Fruit fly (Drosophila melanogaster): ENCODE results near the gene Clic.
A peak's percentile ranks its signal among the peaks of the same experiment; 100 is the strongest.

The Clic gene

dm6 chrX:13817418-13818171 lies 4.5 kb downstream of the Clic start (continued):
- no peak for TF ChIP-seq CG16813 (GFP tag; IDR thresholded peaks at IDR 0.05; ENCODE audit: partially characterized antibody)
- peak; percentile 10 for TF ChIP-seq az2 (GFP tag; optimal IDR thresholded peaks at IDR 0.05)
- TF ChIP-seq CG14667 (GFP tag; IDR thresholded peaks at IDR 0.05): no peak
- TF ChIP-seq CG12744 (GFP tag; optimal IDR thresholded peaks at IDR 0.05): peak; percentile 26
- TF ChIP-seq CG6813 (GFP tag; optimal IDR thresholded peaks at IDR 0.05): no peak
- TF ChIP-seq CG18764 (GFP tag; optimal IDR thresholded peaks at IDR 0.05): no peak
- no peak for TF ChIP-seq CG1792 (GFP tag; optimal IDR thresholded peaks at IDR 0.05)
- 0 out of 2 replicates have a peak, but pooled peaks have one; percentile 25 for TF ChIP-seq Taf1 (GFP tag; IDR thresholded peaks at IDR 0.05)
- peak; percentile 36 for TF ChIP-seq CG18262 (tag; optimal IDR thresholded peaks at IDR 0.05)
- no peak for TF ChIP-seq CkIIα-i1 (GFP tag; IDR thresholded peaks at IDR 0.05)
- TF ChIP-seq bigmax (GFP tag; optimal IDR thresholded peaks at IDR 0.05): no peak
- TF ChIP-seq insv (GFP tag; optimal IDR thresholded peaks at IDR 0.05): no peak
- no peak for TF ChIP-seq YL-1 (GFP tag; optimal IDR thresholded peaks at IDR 0.05)
- peak; percentile 11 for TF ChIP-seq CG13775 (GFP tag; optimal IDR thresholded peaks at IDR 0.05)
- TF ChIP-seq fd64A (GFP tag; optimal IDR thresholded peaks at IDR 0.05): no peak
- TF ChIP-seq nmo (GFP tag; optimal IDR thresholded peaks at IDR 0.05): peak; percentile 10
- TF ChIP-seq CG11695 (GFP tag; IDR thresholded peaks at IDR 0.05): 0 out of 3 replicates have a peak, but pooled peaks have one; percentile 46
- TF ChIP-seq CG1024 (GFP tag; IDR thresholded peaks at IDR 0.05): 0 out of 2 replicates have a peak, but pooled peaks have one; percentile 17
- TF ChIP-seq Side (GFP tag; optimal IDR thresholded peaks at IDR 0.05): no peak
- no peak for TF ChIP-seq kay (GFP tag; optimal IDR thresholded peaks at IDR 0.05)
- TF ChIP-seq CG17328 (GFP tag; IDR thresholded peaks at IDR 0.05): peak; percentile 23; the same call in 1 of the 2 replicates
- TF ChIP-seq Adf1 (GFP tag; IDR thresholded peaks at IDR 0.05): no peak
- TF ChIP-seq ems (GFP tag; optimal IDR thresholded peaks at IDR 0.05): no peak
- TF ChIP-seq Chrac-16 (GFP tag; optimal IDR thresholded peaks at IDR 0.05): no peak
- TF ChIP-seq ind (GFP tag; optimal IDR thresholded peaks at IDR 0.05): peak; percentile 29
- TF ChIP-seq Hr78 (GFP tag; optimal IDR thresholded peaks at IDR 0.05): no peak

- no peak for TF ChIP-seq ato (GFP tag; IDR thresholded peaks at IDR 0.05; ENCODE audit: partially characterized antibody)
- TF ChIP-seq CG10366 (GFP tag; IDR thresholded peaks at IDR 0.05): no peak; the same call in 1 of the 2 replicates
- no peak for TF ChIP-seq CG6683 (GFP tag; optimal IDR thresholded peaks at IDR 0.05)
- no peak for TF ChIP-seq da (GFP tag; optimal IDR thresholded peaks at IDR 0.05)
- no peak for TF ChIP-seq CG3065 (GFP tag; optimal IDR thresholded peaks at IDR 0.05)
- TF ChIP-seq CG12236 (GFP tag; optimal IDR thresholded peaks at IDR 0.05): peak; percentile 25
- TF ChIP-seq Dref (GFP tag; IDR thresholded peaks at IDR 0.05): no peak
- no peak for TF ChIP-seq CG11398 (GFP tag; optimal IDR thresholded peaks at IDR 0.05)
- TF ChIP-seq CG16779 (GFP tag; IDR thresholded peaks at IDR 0.05): no peak
- no peak for TF ChIP-seq MESR4 (GFP tag; optimal IDR thresholded peaks at IDR 0.05)
- no peak for TF ChIP-seq h (optimal IDR thresholded peaks at IDR 0.05)
- TF ChIP-seq E2f1 (GFP tag; IDR thresholded peaks at IDR 0.05): no peak
- TF ChIP-seq CG4617 (GFP tag; optimal IDR thresholded peaks at IDR 0.05; ENCODE audit: borderline replicate concordance): no peak
- no peak for TF ChIP-seq CG4854 (GFP tag; optimal IDR thresholded peaks at IDR 0.05)
- no peak for TF ChIP-seq stwl (tag; optimal IDR thresholded peaks at IDR 0.05)
- peak; percentile 28 for TF ChIP-seq CG16863 (GFP tag; optimal IDR thresholded peaks at IDR 0.05)
- TF ChIP-seq CG10321 (GFP tag; IDR thresholded peaks at IDR 0.05): no peak
- peak; percentile 61; the same call in 1 of the 2 replicates for TF ChIP-seq Atf6 (GFP tag; IDR thresholded peaks at IDR 0.05)
- peak; percentile 60 for TF ChIP-seq CG9727 (GFP tag; optimal IDR thresholded peaks at IDR 0.05)
- TF ChIP-seq CG12104 (GFP tag; optimal IDR thresholded peaks at IDR 0.05): no peak
- peak; percentile 4 for TF ChIP-seq CG17802 (tag; optimal IDR thresholded peaks at IDR 0.05)
- no peak for TF ChIP-seq Elba2 (GFP tag; optimal IDR thresholded peaks at IDR 0.05)
- no peak for TF ChIP-seq nerfin-2 (GFP tag; IDR thresholded peaks at IDR 0.05; ENCODE audit: partially characterized antibody)
- no peak for TF ChIP-seq Myb (GFP tag; optimal IDR thresholded peaks at IDR 0.05)
These were observed 6.5 kb downstream of the Clic start for dm6 chrX:13815526-13816173.
